Worm (Caenorhabditis elegans): Measurements from ENCODE around the gene ckr-2.

DNA sequence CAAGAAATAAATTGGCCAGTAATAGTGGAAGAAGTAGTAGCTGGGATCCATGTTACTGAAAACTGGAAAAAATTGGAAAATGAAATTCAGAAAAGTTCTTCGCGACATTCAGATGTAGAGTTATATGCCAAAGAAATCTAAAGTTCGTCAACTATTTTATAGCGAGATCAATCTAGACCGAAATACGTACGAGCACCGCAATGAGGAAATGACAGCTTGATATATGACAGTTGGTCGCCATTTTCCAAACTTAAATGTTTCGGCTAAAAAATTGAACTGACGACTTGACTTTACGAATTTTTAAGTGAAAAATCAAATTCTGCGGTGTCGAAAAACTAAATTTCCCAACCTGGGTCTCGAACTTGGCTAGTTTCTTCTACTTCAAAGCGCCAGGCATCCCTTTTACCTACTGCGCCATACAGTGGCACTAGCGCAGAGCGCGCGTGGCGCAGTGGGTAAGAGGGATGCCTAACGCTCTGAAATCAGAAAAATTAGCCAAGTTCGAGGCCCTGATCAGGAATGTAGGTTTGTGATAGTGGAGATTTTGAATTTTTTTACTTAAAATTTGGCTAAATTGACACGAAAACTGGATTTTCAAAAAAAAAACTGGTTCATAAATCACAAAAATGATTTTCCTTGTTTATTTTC is 38.7 kb downstream of the ckr-2 start, which contains the start of gene srd-66:
- no peak for TF ChIP-seq tab-1 (GFP tag; IDR thresholded peaks at IDR 0.05)
- TF ChIP-seq T22C8.4 (GFP tag; IDR thresholded peaks at IDR 0.05), result no peak
- TF ChIP-seq flt-1 (GFP tag; IDR thresholded peaks at IDR 0.05), result no peak
- no peak for TF ChIP-seq ref-1 (GFP tag; conservative IDR thresholded peaks at IDR 0.05)
- no peak for TF ChIP-seq med-1 (GFP tag; optimal IDR thresholded peaks at IDR 0.05; ENCODE audit: insufficient read depth)
- no peak for TF ChIP-seq cog-1 (tag; optimal IDR thresholded peaks at IDR 0.05)
- no peak for TF ChIP-seq ztf-23 (GFP tag; IDR thresholded peaks at IDR 0.05)
